Worm (Caenorhabditis elegans) whole organism, early embryonic: ENCODE measurements around the gene tbc-3.

Source experiments
- F13C5.2 ChIP-seq: sonication (generic microtip); optimal IDR thresholded peaks from 2 replicates; lab custom pipeline; 2017; ENCODE audit warnings: mild to moderate bottlenecking, missing genetic modification characterization, inconsistent platforms, missing compliant biosample characterization
- ama-1 ChIP-seq: fragments of 150-350 bp; optimal IDR thresholded peaks from 2 replicates; lab custom pipeline; 2014
- ets-7 ChIP-seq: sonication (generic microtip); optimal IDR thresholded peaks from 2 replicates; lab custom pipeline; 2016; ENCODE audit warnings: missing genotype, missing genetic modification characterization, missing compliant biosample characterization
- flt-1 ChIP-seq: fragments of 200-800 bp; sonication (Bioruptor generic); IDR thresholded peaks from 2 replicates; pipeline ENCODE4 v1.3.6; 2022; ENCODE audit warnings: missing genetic modification characterization, missing compliant biosample characterization
- pes-1 ChIP-seq: fragments of 200-800 bp; sonication (Bioruptor generic); IDR thresholded peaks from 2 replicates; pipeline ENCODE4 v1.3.6; 2022; ENCODE audit warnings: missing genetic modification reagents, missing genetic modification characterization, missing compliant biosample characterization
- tbx-11 ChIP-seq: fragments of 200-800 bp; sonication (Bioruptor generic); IDR thresholded peaks from 2 replicates; pipeline ENCODE4 v1.3.6; 2022; ENCODE audit warnings: missing genetic modification characterization, missing compliant biosample characterization
- tra-4 ChIP-seq: sonication (generic microtip); optimal IDR thresholded peaks from 2 replicates; lab custom pipeline; 2017; ENCODE audit warnings: missing genetic modification characterization, missing compliant biosample characterization

ce11 chrIV:9852250-9852649 lies 46.6 kb upstream of the tbc-3 start, which contains the start of gene ssq-1:
- TF ChIP-seq tra-4 (tag; lab: Kevin White, UChicago), result no peak
- no peak for TF ChIP-seq tbx-11 (GFP tag; lab: Robert Waterston, UW)
- TF ChIP-seq ama-1 (lab: Kevin White, UChicago), result no peak
- TF ChIP-seq pes-1 (GFP tag; lab: Robert Waterston, UW), result no peak
- no peak for TF ChIP-seq ets-7 (tag; lab: Kevin White, UChicago)
- no peak for TF ChIP-seq F13C5.2 (tag; lab: Kevin White, UChicago)
- TF ChIP-seq flt-1 (GFP tag; lab: Robert Waterston, UW), result no peak
